Worm (Caenorhabditis elegans) whole organism, midembryonic: ENCODE results near the gene itr-1.

Experiments used
- T22C8.4 ChIP-seq: fragments of 200-800 bp; sonication (Bioruptor generic); IDR thresholded peaks from 2 replicates; pipeline ENCODE4 v1.3.6; 2022; ENCODE audit warnings: missing genetic modification characterization, missing compliant biosample characterization
- cog-1 ChIP-seq: sonication (generic microtip); optimal IDR thresholded peaks from 2 replicates; lab custom pipeline; 2016; ENCODE audit warnings: missing genetic modification characterization, missing compliant biosample characterization
- flt-1 ChIP-seq: fragments of 200-800 bp; sonication (Bioruptor generic); IDR thresholded peaks from 2 replicates; pipeline ENCODE4 v1.3.6; 2022; ENCODE audit warnings: missing genetic modification characterization, missing compliant biosample characterization
- klf-2 ChIP-seq: fragments of 200-800 bp; sonication (Bioruptor generic); conservative IDR thresholded peaks from 2 replicates; pipeline ENCODE4 v1.3.6; 2022; ENCODE audit warnings: missing genetic modification reagents, missing genetic modification characterization, missing compliant biosample characterization
- med-1 ChIP-seq: sonication (generic microtip); optimal IDR thresholded peaks from 2 replicates; lab custom pipeline; 2017; ENCODE audit warnings: missing genetic modification characterization, mild to moderate bottlenecking, missing compliant biosample characterization, antibody characterized with exemption, missing genetic modification reagents; ENCODE audit not compliant: insufficient read depth
- ref-1 ChIP-seq: fragments of 200-800 bp; sonication (Bioruptor generic); conservative IDR thresholded peaks from 2 replicates; pipeline ENCODE4 v1.3.6; 2022; ENCODE audit warnings: missing genetic modification reagents, missing genetic modification characterization, missing compliant biosample characterization
- tab-1 ChIP-seq: fragments of 200-800 bp; sonication (Bioruptor generic); IDR thresholded peaks from 2 replicates; pipeline ENCODE4 v1.3.6; 2022; ENCODE audit warnings: missing genetic modification characterization, missing compliant biosample characterization
- ztf-23 ChIP-seq: fragments of 200-800 bp; sonication (Bioruptor generic); IDR thresholded peaks from 2 replicates; pipeline ENCODE4 v1.3.6; 2022; ENCODE audit warnings: missing genetic modification reagents, missing genetic modification characterization, missing compliant biosample characterization
- ztf-29 ChIP-seq: fragments of 200-800 bp; sonication (Bioruptor generic); IDR thresholded peaks from 2 replicates; pipeline ENCODE4 v1.3.6; 2022; ENCODE audit warnings: missing genetic modification reagents, missing genetic modification characterization, missing compliant biosample characterization

- TF ChIP-seq tab-1 (no peak), ztf-23 (GFP tag; lab: Robert Waterston, UW) (no peak), klf-2 (no peak), ref-1 (no peak), flt-1 (GFP tag; lab: Robert Waterston, UW) (no peak), ztf-29 (GFP tag; lab: Robert Waterston, UW) (no peak), cog-1 (tag; lab: Kevin White, UChicago) (no peak), med-1 (GFP tag; lab: Kevin White, UChicago) (no peak), T22C8.4 (GFP tag; lab: Robert Waterston, UW) (no peak)
Observed at ce11 chrIV:7651120-7651519, 23.9 kb upstream of the itr-1 start, which contains the start of gene cima-1.
